Fruit fly (Drosophila melanogaster): ENCODE results near the gene Tim9a.

Tim9a gene

DNA sequence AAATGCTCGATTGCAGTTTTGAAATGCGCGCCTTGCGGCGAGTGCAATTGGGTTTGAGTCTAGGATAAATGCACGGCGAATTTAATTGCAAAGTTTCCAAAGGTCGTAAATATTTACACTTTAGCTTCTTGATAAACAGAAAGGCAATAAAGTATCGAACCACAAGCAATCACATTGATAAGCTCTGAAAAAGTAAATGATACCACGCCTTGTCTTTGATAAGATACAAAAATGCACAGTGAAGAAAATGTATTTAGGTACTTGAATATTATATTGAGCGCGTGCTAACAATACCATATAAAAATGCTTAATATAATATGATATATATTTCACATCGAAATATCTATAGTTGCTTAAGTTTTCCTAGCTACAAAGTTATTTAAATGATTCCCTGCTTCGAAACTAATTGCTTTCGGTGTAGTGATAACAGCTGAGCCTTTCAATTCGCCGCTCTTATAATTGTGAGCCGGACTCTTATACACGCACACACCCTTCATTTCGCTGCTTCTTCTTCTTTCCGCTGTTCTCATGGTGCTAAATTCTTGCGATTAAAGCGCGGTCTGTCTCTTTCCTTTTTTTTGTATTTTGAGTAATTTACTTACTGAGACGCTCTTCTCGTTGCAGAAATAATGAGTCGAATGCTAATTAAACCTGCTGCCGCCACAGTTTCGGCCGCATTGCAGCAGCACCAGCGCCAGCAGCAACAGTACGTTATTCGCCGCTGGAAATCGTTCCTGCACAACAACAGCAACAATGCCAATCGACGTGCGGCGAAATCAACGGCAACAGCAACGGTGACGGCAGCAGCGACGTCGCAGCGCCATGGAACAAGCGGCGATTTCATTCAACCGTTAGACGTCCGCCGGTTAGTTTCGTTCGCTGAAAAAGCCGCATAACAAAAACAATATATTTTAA, 11.5 kb upstream of the Tim9a start (continued):
- TF ChIP-seq dmrt11E (tag; optimal IDR thresholded peaks at IDR 0.05) (peak; percentile 93), CG10321 (GFP tag; IDR thresholded peaks at IDR 0.05) (no peak), Ets65A (GFP tag) (peak; percentile 79), dati (GFP tag; IDR thresholded peaks at IDR 0.05) (0 out of 2 replicates have a peak, but pooled peaks have one; percentile 2), tin (GFP tag; optimal IDR thresholded peaks at IDR 0.05) (peak; percentile 81), CG4707 (GFP tag; optimal IDR thresholded peaks at IDR 0.05) (peak; percentile 6), org-1 (GFP tag; optimal IDR thresholded peaks at IDR 0.05) (peak; percentile 68), B-H2 (GFP tag; optimal IDR thresholded peaks at IDR 0.05) (peak; percentile 42), CG11696 (GFP tag; IDR thresholded peaks at IDR 0.05) (peak; percentile 79), CG2712 (tag; optimal IDR thresholded peaks at IDR 0.05) (peak; percentile 90), NK7.1 (GFP tag; optimal IDR thresholded peaks at IDR 0.05) (no peak), Nf-YA (GFP tag; IDR thresholded peaks at IDR 0.05) (0 out of 2 replicates have a peak, but pooled peaks have one; percentile 41), sd (tag; optimal IDR thresholded peaks at IDR 0.05) (peak; percentile 81), CG6683 (GFP tag; optimal IDR thresholded peaks at IDR 0.05) (peak; percentile 67), Antp (GFP tag; optimal IDR thresholded peaks at IDR 0.05) (no peak), gce (GFP tag; IDR thresholded peaks at IDR 0.05) (peak; percentile 73; the same call in 1 of the 3 replicates), CG1603 (tag; optimal IDR thresholded peaks at IDR 0.05) (peak; percentile 74), sug (tag; optimal IDR thresholded peaks at IDR 0.05) (peak; percentile 83), gcm2 (GFP tag; optimal IDR thresholded peaks at IDR 0.05) (peak; percentile 67), PHDP (tag; optimal IDR thresholded peaks at IDR 0.05) (peak; percentile 90), Nf-YB (GFP tag; optimal IDR thresholded peaks at IDR 0.05) (peak; percentile 72), CG8924 (tag; optimal IDR thresholded peaks at IDR 0.05) (peak; percentile 92), CG31365 (tag; optimal IDR thresholded peaks at IDR 0.05) (peak; percentile 40), CG11723 (GFP tag; optimal IDR thresholded peaks at IDR 0.05) (peak; percentile 77), slp2 (GFP tag; optimal IDR thresholded peaks at IDR 0.05) (peak; percentile 33), CG15514 (GFP tag; optimal IDR thresholded peaks at IDR 0.05) (peak; percentile 59), unpg (GFP tag; optimal IDR thresholded peaks at IDR 0.05) (peak; percentile 88), CG33557 (GFP tag; optimal IDR thresholded peaks at IDR 0.05) (peak; percentile 59), CG1832 (GFP tag; optimal IDR thresholded peaks at IDR 0.05) (no peak), vfl (GFP tag; optimal IDR thresholded peaks at IDR 0.05) (peak; percentile 1), ranshi (GFP tag; IDR thresholded peaks at IDR 0.05) (peak; percentile 74), Deaf1 (tag; optimal IDR thresholded peaks at IDR 0.05) (peak; percentile 57), CG34224 (GFP tag; IDR thresholded peaks at IDR 0.05; ENCODE audit: partially characterized antibody) (no peak), schlank (tag; optimal IDR thresholded peaks at IDR 0.05) (no peak), CG10543 (GFP tag; optimal IDR thresholded peaks at IDR 0.05) (peak; percentile 60), CG9817 (tag; optimal IDR thresholded peaks at IDR 0.05) (peak; percentile 71), disco-r (GFP tag; optimal IDR thresholded peaks at IDR 0.05) (no peak), ind (GFP tag; optimal IDR thresholded peaks at IDR 0.05) (peak; percentile 84), nom (GFP tag; optimal IDR thresholded peaks at IDR 0.05) (peak; percentile 68), CG10147 (GFP tag; optimal IDR thresholded peaks at IDR 0.05) (peak; percentile 70), CG9609 (GFP tag; optimal IDR thresholded peaks at IDR 0.05) (peak; percentile 34), ttk (GFP tag; IDR thresholded peaks at IDR 0.05) (peak; percentile 81), HLHmδ (GFP tag; optimal IDR thresholded peaks at IDR 0.05) (no peak), Dad (GFP tag; optimal IDR thresholded peaks at IDR 0.05) (no peak), CG3163 (GFP tag; optimal IDR thresholded peaks at IDR 0.05) (no peak), CG12744 (GFP tag; optimal IDR thresholded peaks at IDR 0.05) (peak; percentile 40), ase (GFP tag; IDR thresholded peaks at IDR 0.05) (peak; percentile 65; the same call in 1 of the 3 replicates), CG14014 (GFP tag; IDR thresholded peaks at IDR 0.05) (peak; percentile 66; the same call in 1 of the 2 replicates)
